Worm (Caenorhabditis elegans) whole organism, L3 larva: ENCODE results near the gene C08B6.5.
A peak's percentile ranks its signal among the peaks of the same experiment; 100 is the strongest.

Source experiments
- ZK546.5 ChIP-seq: sonication (generic microtip); optimal IDR thresholded peaks from 2 replicates; lab custom pipeline; 2017; ENCODE audit warnings: missing biosample characterization, missing genetic modification characterization
- aly-2 ChIP-seq: fragments of 150-350 bp; optimal IDR thresholded peaks from 2 replicates; lab custom pipeline; 2014; ENCODE audit warnings: missing biosample characterization, missing genetic modification characterization
- ama-1 ChIP-seq: fragments of 150-350 bp; optimal IDR thresholded peaks from 2 replicates; lab custom pipeline; 2018
- ceh-28 ChIP-seq: fragments of 150-350 bp; optimal IDR thresholded peaks from 2 replicates; lab custom pipeline; 2014; ENCODE audit warnings: missing biosample characterization, missing genetic modification reagents, missing genetic modification characterization
- ceh-82 ChIP-seq: fragments of 150-350 bp; optimal IDR thresholded peaks from 2 replicates; lab custom pipeline; 2014; ENCODE audit warnings: missing biosample characterization, missing genetic modification characterization
- egl-27 ChIP-seq: sonication (generic microtip); optimal IDR thresholded peaks from 4 replicates; lab custom pipeline; 2017; ENCODE audit warnings: missing biosample characterization, missing genetic modification reagents, missing genetic modification characterization
- egl-5 ChIP-seq: fragments of 150-350 bp; optimal IDR thresholded peaks from 2 replicates; lab custom pipeline; 2017; ENCODE audit warnings: missing biosample characterization, missing genetic modification reagents, missing genetic modification characterization, inconsistent platforms
- elt-2 ChIP-seq: sonication (generic microtip); optimal IDR thresholded peaks from 2 replicates; lab custom pipeline; 2016; ENCODE audit warnings: missing genetic modification reagents, mild to moderate bottlenecking, missing genetic modification characterization, missing compliant biosample characterization
- elt-3 ChIP-seq, 3 experiments: fragments of 150-350 bp in 1 of 3; sonication (generic microtip) in 2 of 3; optimal IDR thresholded peaks; 2 replicates in 2 of 3; 4 replicates in 1 of 3; lab custom pipeline; 2014 to 2017; ENCODE audit warnings: missing biosample characterization in 3 of 3, missing genetic modification characterization in 3 of 3
- fkh-10 ChIP-seq: sonication (generic microtip); optimal IDR thresholded peaks from 2 replicates; lab custom pipeline; 2017; ENCODE audit warnings: missing biosample characterization, missing genetic modification reagents, missing genetic modification characterization
- hmg-11 ChIP-seq: sonication (generic microtip); optimal IDR thresholded peaks from 2 replicates; lab custom pipeline; 2016; ENCODE audit warnings: missing genetic modification characterization, missing compliant biosample characterization
- jun-1 ChIP-seq: fragments of 150-350 bp; optimal IDR thresholded peaks from 2 replicates; lab custom pipeline; 2014; ENCODE audit warnings: missing biosample characterization, missing genetic modification reagents, missing genetic modification characterization
- lin-39 ChIP-seq: fragments of 150-350 bp; optimal IDR thresholded peaks from 2 replicates; lab custom pipeline; 2018; ENCODE audit warnings: missing biosample characterization, missing genetic modification reagents, missing genetic modification characterization
- lsy-12 ChIP-seq: sonication (generic microtip); optimal IDR thresholded peaks from 2 replicates; lab custom pipeline; 2016; ENCODE audit warnings: mild to moderate bottlenecking, missing genetic modification characterization, missing compliant biosample characterization
- mml-1 ChIP-seq: fragments of 150-350 bp; sonication (generic microtip); optimal IDR thresholded peaks from 3 replicates; lab custom pipeline; 2014; ENCODE audit warnings: missing biosample characterization, missing genetic modification characterization
- nfya-1 ChIP-seq: sonication (generic microtip); optimal IDR thresholded peaks from 2 replicates; lab custom pipeline; 2017; ENCODE audit warnings: missing genetic modification characterization, mild to moderate bottlenecking, missing compliant biosample characterization, antibody characterized with exemption, moderate library complexity; ENCODE audit not compliant: insufficient read depth
- nhr-12 ChIP-seq: fragments of 150-350 bp; optimal IDR thresholded peaks from 2 replicates; lab custom pipeline; 2014; ENCODE audit warnings: missing biosample characterization, missing genetic modification characterization
- nhr-237 ChIP-seq: fragments of 150-350 bp; optimal IDR thresholded peaks from 2 replicates; lab custom pipeline; 2014; ENCODE audit warnings: missing biosample characterization, missing genetic modification characterization
- nhr-28 ChIP-seq: fragments of 150-350 bp; optimal IDR thresholded peaks from 2 replicates; lab custom pipeline; 2014; ENCODE audit warnings: missing biosample characterization, missing genetic modification characterization
- pha-4 ChIP-seq: fragments of 150-350 bp; optimal IDR thresholded peaks from 2 replicates; lab custom pipeline; 2014; ENCODE audit warnings: missing biosample characterization, missing genetic modification reagents, missing genetic modification characterization
- pqm-1 ChIP-seq: fragments of 150-350 bp; optimal IDR thresholded peaks from 2 replicates; lab custom pipeline; 2017; ENCODE audit warnings: missing biosample characterization, missing genetic modification characterization, inconsistent platforms
- sea-2 ChIP-seq: fragments of 150-350 bp; sonication (generic microtip); optimal IDR thresholded peaks from 4 replicates; lab custom pipeline; 2014; ENCODE audit warnings: missing biosample characterization, missing genetic modification reagents, missing genetic modification characterization
- tbx-2 ChIP-seq: sonication (generic microtip); optimal IDR thresholded peaks from 2 replicates; lab custom pipeline; 2016; ENCODE audit warnings: mild to moderate bottlenecking, missing genetic modification characterization, missing compliant biosample characterization
- unc-39 ChIP-seq: sonication (generic microtip); optimal IDR thresholded peaks from 4 replicates; lab custom pipeline; 2017; ENCODE audit warnings: missing biosample characterization, missing genetic modification characterization
- ztf-4 ChIP-seq: fragments of 150-350 bp; optimal IDR thresholded peaks from 2 replicates; lab custom pipeline; 2014; ENCODE audit warnings: missing biosample characterization, missing genetic modification characterization

The C08B6.5 gene

ce11 chrV:10090461-10090860 lies 27.1 kb upstream of the C08B6.5 start, which contains the start of gene R04B5.7:
TSS of gene R04B5.7 (minus strand) at chrV:10090561.
- no peak for TF ChIP-seq lsy-12 (tag; lab: Kevin White, UChicago)
- no peak for TF ChIP-seq mml-1 (tag; lab: Kevin White, UChicago)
- TF ChIP-seq sea-2 (GFP tag; lab: Kevin White, UChicago) = no peak

DNA sequence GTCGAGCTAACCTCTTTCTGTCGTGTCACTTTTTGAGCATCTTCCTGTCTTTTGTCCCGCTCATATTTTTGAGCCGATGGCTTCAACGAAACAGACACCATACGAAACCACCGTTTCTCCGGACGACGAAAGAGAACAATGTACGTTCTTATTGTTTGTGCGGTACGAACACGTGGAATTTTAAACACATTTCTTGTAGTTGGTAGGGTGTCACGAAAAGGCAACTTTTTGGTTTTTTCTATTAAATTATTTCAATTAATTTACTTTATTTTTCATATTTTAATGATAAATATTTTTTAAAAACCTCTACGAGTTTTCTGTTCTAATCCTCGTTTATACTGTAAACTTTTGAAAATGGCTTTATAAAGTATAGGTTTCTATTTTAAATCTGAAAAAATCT lies 26.4 kb upstream of the C08B6.5 start, which contains the start of gene R04B5.11:
TSS of gene R04B5.11 (minus strand) at position 101 of the 400 bp plus-strand sequence.
- TF ChIP-seq aly-2 (tag; lab: Kevin White, UChicago) (no peak), nhr-237 (tag; lab: Kevin White, UChicago) (no peak), nhr-12 (tag; lab: Kevin White, UChicago) (no peak), pqm-1 (tag; lab: Kevin White, UChicago) (no peak), ztf-4 (tag; lab: Kevin White, UChicago) (no peak), pha-4 (no peak), ama-1 (lab: Kevin White, UChicago) (no peak)
- TF ChIP-seq, all 47 proteins: peak for 0

DNA sequence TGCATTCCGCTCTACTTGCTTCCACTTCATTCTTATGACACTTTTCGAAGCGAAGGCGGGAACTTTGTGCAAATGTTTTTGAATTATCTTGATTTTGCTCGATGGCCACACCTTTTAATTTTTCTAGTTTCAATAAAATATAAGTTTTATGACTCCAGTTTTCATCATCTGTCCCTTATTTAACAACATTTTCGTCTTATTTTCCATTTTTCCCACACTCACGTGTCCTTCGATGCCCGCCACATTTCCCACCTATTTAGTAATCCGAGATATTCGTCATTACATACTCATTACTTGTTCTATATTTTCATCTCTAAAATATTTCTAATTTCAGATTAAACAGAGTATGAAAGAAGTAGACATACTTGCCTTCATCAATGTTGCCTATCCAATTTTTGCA lies 23.2 kb upstream of the C08B6.5 start, which contains the start of gene srd-49:
TSS of gene srd-49 (plus strand) at position 301 of the 400 bp plus-strand sequence.
- TF ChIP-seq mml-1 (tag; lab: Kevin White, UChicago) (no peak), ceh-82 (tag; lab: Kevin White, UChicago) (no peak), aly-2 (tag; lab: Kevin White, UChicago) (no peak), fkh-10 (GFP tag; lab: Kevin White, UChicago) (no peak), elt-3 (tag; optimal IDR thresholded peaks at IDR 0.05; lab: Kevin White, UChicago) (no peak), nhr-28 (tag; lab: Kevin White, UChicago) (no peak)

DNA sequence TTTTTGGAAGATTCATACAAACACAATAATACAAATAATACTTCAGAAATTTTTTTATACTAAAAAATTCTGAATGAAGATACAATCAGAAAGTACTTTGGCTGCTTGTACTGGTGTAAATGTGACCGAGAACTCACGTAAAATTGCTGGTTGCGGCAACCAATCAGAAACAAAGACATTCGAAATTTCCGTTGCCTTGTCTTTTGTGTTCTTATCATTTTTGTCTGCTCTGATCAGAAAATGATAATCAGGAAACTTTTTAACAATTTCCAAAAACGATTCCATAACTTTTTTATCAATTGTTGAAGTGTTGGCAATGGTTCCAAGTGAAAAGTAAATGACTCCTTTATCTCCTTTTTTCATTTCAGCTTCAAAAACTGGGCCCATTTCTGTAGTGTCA lies 20.6 kb upstream of the C08B6.5 start:
- TF ChIP-seq fkh-10 (GFP tag; lab: Kevin White, UChicago) (no peak), lin-39 (tag; lab: Kevin White, UChicago) (no peak), pqm-1 (tag; lab: Kevin White, UChicago) (peak; percentile 60), nfya-1 (tag; lab: Kevin White, UChicago) (peak; percentile 62), ama-1 (lab: Kevin White, UChicago) (no peak), pha-4 (peak; percentile 12), elt-2 (tag; lab: Kevin White, UChicago) (peak; percentile 92), aly-2 (tag; lab: Kevin White, UChicago) (no peak), jun-1 (no peak), tbx-2 (tag; lab: Kevin White, UChicago) (no peak)
- TF ChIP-seq, all 47 proteins: peak for 4

DNA sequence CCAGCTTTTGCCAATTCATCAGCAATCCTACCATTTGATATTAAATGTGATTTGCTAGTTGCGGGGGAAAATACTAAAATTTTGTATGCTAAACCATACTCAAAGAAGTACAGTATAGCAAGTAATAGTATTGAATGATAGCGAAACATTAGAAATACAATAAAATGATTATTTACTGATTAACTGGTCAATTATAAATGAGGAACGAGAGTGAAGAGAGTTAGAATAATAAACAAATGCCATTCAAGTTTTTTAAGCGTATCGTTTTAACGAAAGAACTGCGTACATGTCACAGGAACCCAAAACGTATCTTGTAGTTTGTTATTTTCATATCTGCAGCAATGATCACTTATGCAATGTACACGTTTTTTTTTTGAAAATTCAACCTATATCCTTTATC lies 19.1 kb upstream of the C08B6.5 start, which contains the start of gene ugt-47:
TSS of gene ugt-47 (minus strand) at position 169 of the 400 bp plus-strand sequence.
- TF ChIP-seq elt-2 (tag; lab: Kevin White, UChicago) (peak; percentile 61), nfya-1 (tag; lab: Kevin White, UChicago) (no peak)

DNA sequence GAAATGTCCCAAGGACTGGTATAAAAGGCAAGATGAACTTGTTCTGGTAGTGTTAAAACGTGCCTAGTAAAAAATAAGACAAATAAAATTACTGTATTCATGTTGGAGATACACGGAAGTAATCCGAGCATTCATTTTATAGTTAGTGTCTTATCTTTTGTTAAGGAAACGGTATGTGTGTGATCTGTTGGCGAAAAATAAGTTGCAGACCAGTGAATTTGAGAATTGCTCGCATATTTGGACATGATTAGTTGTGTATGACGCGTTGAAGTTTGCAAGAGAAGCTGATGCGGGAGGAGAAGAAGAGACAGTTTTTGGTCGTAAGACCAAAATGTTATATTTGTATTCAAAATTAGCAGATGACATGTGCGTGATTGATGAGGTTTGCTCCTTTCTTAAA lies 15.6 kb upstream of the C08B6.5 start, which contains the start of gene C08B6.14:
TSS of gene C08B6.14 (minus strand) at position 101 of the 400 bp plus-strand sequence.
- TF ChIP-seq egl-5 (no peak), pqm-1 (tag; lab: Kevin White, UChicago) (no peak), nhr-237 (tag; lab: Kevin White, UChicago) (no peak), ceh-28 (tag; lab: Kevin White, UChicago) (no peak), aly-2 (tag; lab: Kevin White, UChicago) (no peak), unc-39 (tag; lab: Kevin White, UChicago) (no peak), lin-39 (tag; lab: Kevin White, UChicago) (no peak), egl-27 (tag; lab: Kevin White, UChicago) (no peak), ZK546.5 (tag; lab: Kevin White, UChicago) (no peak), hmg-11 (tag; lab: Kevin White, UChicago) (no peak)

- TF ChIP-seq egl-27 (tag; lab: Kevin White, UChicago) (no peak), elt-2 (tag; lab: Kevin White, UChicago) (peak; percentile 69), pqm-1 (tag; lab: Kevin White, UChicago) (peak; percentile 11)
- TF ChIP-seq, all 47 proteins: peak for 2
Measured at ce11 chrV:10103811-10104210, 13.8 kb upstream of the C08B6.5 start.
